Fruit fly (Drosophila melanogaster): ENCODE results near the gene myo.
A peak's percentile ranks its signal among the peaks of the same experiment; 100 is the strongest.

The myo gene

DNA sequence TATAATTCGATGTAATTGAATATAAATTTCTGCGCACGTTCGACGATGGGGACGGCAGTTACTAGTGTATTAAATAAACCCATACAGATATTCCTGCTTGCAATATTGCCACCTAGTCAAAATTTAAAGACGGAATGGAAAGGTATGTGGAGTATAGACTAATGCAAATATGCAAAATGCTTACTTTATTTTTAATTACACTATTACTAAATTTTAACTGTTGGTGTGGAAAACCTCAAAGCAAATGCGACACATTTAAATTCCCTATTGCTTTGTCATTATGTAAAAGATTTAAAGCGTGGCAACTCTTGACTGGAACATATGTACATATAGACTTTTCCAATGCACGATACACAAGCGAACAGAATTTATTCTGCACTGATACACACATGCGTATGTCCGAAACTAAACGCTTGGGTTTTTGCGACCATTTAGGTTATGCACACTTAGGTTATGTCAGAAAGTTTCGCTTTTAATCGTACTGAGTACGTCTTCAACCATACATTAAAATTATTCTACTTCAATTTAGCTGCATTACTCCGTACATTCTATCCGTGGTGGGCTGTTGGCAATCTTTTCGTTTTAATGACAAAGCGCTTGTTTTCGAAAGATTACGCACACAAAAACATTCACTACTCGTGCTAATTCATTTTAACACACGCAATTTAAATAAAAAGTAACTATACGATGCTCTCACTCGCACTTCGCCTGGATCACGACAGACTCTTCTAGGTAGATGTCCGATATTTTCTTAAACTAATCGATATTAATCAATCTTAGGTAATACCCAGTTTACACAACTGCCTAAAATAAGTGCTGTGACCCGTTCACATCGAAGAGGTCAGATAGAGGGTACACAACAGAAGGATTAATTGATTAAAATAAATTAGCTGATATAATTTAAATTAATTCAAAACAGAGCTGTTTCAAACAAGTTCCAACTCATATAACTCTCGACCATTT, 35.7 kb downstream of the myo start, which contains the start of gene gw (continued):
- peak; percentile 75 for TF ChIP-seq CG12219 (GFP tag; optimal IDR thresholded peaks at IDR 0.05)
- TF ChIP-seq CG12299 (tag; optimal IDR thresholded peaks at IDR 0.05) = peak; percentile 76
- peak; percentile 67 for TF ChIP-seq CG14441 (GFP tag; IDR thresholded peaks at IDR 0.05)
- no peak for TF ChIP-seq ro (GFP tag; IDR thresholded peaks at IDR 0.05)
- TF ChIP-seq ranshi (GFP tag; IDR thresholded peaks at IDR 0.05) = no peak; the same call in 1 of the 2 replicates
- TF ChIP-seq Dip2 (GFP tag; IDR thresholded peaks at IDR 0.05) = no peak
- peak; percentile 66 for TF ChIP-seq CG17568 (GFP tag; optimal IDR thresholded peaks at IDR 0.05)
- peak; percentile 82 for TF ChIP-seq vvl (GFP tag; IDR thresholded peaks at IDR 0.05)
- peak; percentile 83 for TF ChIP-seq Sox100B (GFP tag; optimal IDR thresholded peaks at IDR 0.05)
- peak; percentile 78 for TF ChIP-seq Chrac-16 (GFP tag; optimal IDR thresholded peaks at IDR 0.05)
- TF ChIP-seq CG31441 (GFP tag; IDR thresholded peaks at IDR 0.05) = no peak
- no peak; the same call in 1 of the 2 replicates for TF ChIP-seq Nf-YA (GFP tag; IDR thresholded peaks at IDR 0.05)
- TF ChIP-seq CG13287 (GFP tag; IDR thresholded peaks at IDR 0.05; ENCODE audit: partially characterized antibody) = peak; percentile 27; the same call in 1 of the 2 replicates
- TF ChIP-seq CG1603 (tag; optimal IDR thresholded peaks at IDR 0.05) = peak; percentile 97
- TF ChIP-seq GATAe (GFP tag; conservative IDR thresholded peaks at IDR 0.05) = no peak
- peak; percentile 93 for TF ChIP-seq YL-1 (GFP tag; optimal IDR thresholded peaks at IDR 0.05)
- TF ChIP-seq repo (GFP tag; optimal IDR thresholded peaks at IDR 0.05) = peak; percentile 37
- no peak for TF ChIP-seq HLHmδ (GFP tag; optimal IDR thresholded peaks at IDR 0.05)
- 0 out of 2 replicates have a peak, but pooled peaks have one; percentile 21 for TF ChIP-seq sim (GFP tag; IDR thresholded peaks at IDR 0.05)
- peak; percentile 83 for TF ChIP-seq CG1602 (GFP tag; optimal IDR thresholded peaks at IDR 0.05)
- peak; percentile 48 for TF ChIP-seq NK7.1 (GFP tag; optimal IDR thresholded peaks at IDR 0.05)
- no peak for TF ChIP-seq scrt (GFP tag; optimal IDR thresholded peaks at IDR 0.05)
- TF ChIP-seq ewg (GFP tag; optimal IDR thresholded peaks at IDR 0.05) = peak; percentile 82
- no peak for TF ChIP-seq CG4404 (GFP tag; IDR thresholded peaks at IDR 0.05)
- TF ChIP-seq jumu (GFP tag; optimal IDR thresholded peaks at IDR 0.05) = peak; percentile 63
- TF ChIP-seq Eip74EF (GFP tag; optimal IDR thresholded peaks at IDR 0.05) = no peak
- peak; percentile 97 for TF ChIP-seq CG7357 (GFP tag; IDR thresholded peaks at IDR 0.05)
- TF ChIP-seq Gsc (GFP tag; IDR thresholded peaks at IDR 0.05) = no peak
- TF ChIP-seq croc (GFP tag; conservative IDR thresholded peaks at IDR 0.05) = peak; percentile 41; the same call in 1 of the 3 replicates
- TF ChIP-seq mam (GFP tag; optimal IDR thresholded peaks at IDR 0.05) = peak; percentile 75
- TF ChIP-seq CG2678 (tag; optimal IDR thresholded peaks at IDR 0.05) = no peak
- TF ChIP-seq tin (GFP tag; optimal IDR thresholded peaks at IDR 0.05) = peak; percentile 77
- TF ChIP-seq CG15514 (GFP tag; optimal IDR thresholded peaks at IDR 0.05) = no peak
- TF ChIP-seq CG2199 (GFP tag; IDR thresholded peaks at IDR 0.05) = peak; percentile 84
- TF ChIP-seq exex (tag; optimal IDR thresholded peaks at IDR 0.05) = no peak
- TF ChIP-seq CG8281 (tag; optimal IDR thresholded peaks at IDR 0.05) = no peak
- TF ChIP-seq CG18599 (GFP tag; optimal IDR thresholded peaks at IDR 0.05) = no peak
- peak; percentile 77 for TF ChIP-seq Bteb2 (GFP tag; optimal IDR thresholded peaks at IDR 0.05)
- TF ChIP-seq Dip3 (GFP tag; optimal IDR thresholded peaks at IDR 0.05) = peak; percentile 79
- TF ChIP-seq lov (optimal IDR thresholded peaks at IDR 0.05) = no peak
- TF ChIP-seq lov (GFP tag; IDR thresholded peaks at IDR 0.05) = no peak
- peak; percentile 80 for TF ChIP-seq CG3281 (GFP tag; optimal IDR thresholded peaks at IDR 0.05)
- TF ChIP-seq CG12659 (GFP tag; optimal IDR thresholded peaks at IDR 0.05) = peak; percentile 85
- peak; percentile 92 for TF ChIP-seq ERR (GFP tag; optimal IDR thresholded peaks at IDR 0.05)
- TF ChIP-seq CG30431 (GFP tag; optimal IDR thresholded peaks at IDR 0.05) = no peak
- TF ChIP-seq CG9797 (GFP tag; optimal IDR thresholded peaks at IDR 0.05) = no peak
- peak in 1 of 2 experiments; percentile 54 for TF ChIP-seq crp (GFP tag; optimal IDR thresholded peaks at IDR 0.05)
- no peak for TF ChIP-seq CG14667 (GFP tag; IDR thresholded peaks at IDR 0.05)
